Worm (Caenorhabditis elegans): ENCODE data around the gene sptl-3.

Gene sptl-3

ce11 chrV:13908916-13909176 lies 15.7 kb downstream of the sptl-3 start, which contains the start of gene C06B3.6:
Gene C06B3.6, minus strand, starts transcription at chrV:13908967.
- TF ChIP-seq drap-1 (GFP tag; optimal IDR thresholded peaks at IDR 0.05) (no peak), elt-3 (tag; optimal IDR thresholded peaks at IDR 0.05) (no peak), snpc-4 (tag; optimal IDR thresholded peaks at IDR 0.05) (no peak), nhr-237 (tag; optimal IDR thresholded peaks at IDR 0.05) (no peak), nhr-12 (tag; optimal IDR thresholded peaks at IDR 0.05) (no peak), nhr-28 (tag; optimal IDR thresholded peaks at IDR 0.05) (no peak), bed-3 (GFP tag; optimal IDR thresholded peaks at IDR 0.05) (no peak), ztf-11 (tag; optimal IDR thresholded peaks at IDR 0.05) (no peak), unc-62 (GFP tag; optimal IDR thresholded peaks at IDR 0.05) (no peak), elt-1 (tag; optimal IDR thresholded peaks at IDR 0.05; ENCODE audit: borderline replicate concordance, insufficient read depth) (no peak), pha-4 (tag; optimal IDR thresholded peaks at IDR 0.05) (no peak), sem-2 (GFP tag; optimal IDR thresholded peaks at IDR 0.05) (no peak), nhr-76 (tag; optimal IDR thresholded peaks at IDR 0.05) (no peak)

- TF ChIP-seq ceh-83 (GFP tag; optimal IDR thresholded peaks at IDR 0.05) (no peak), drap-1 (GFP tag; optimal IDR thresholded peaks at IDR 0.05) (no peak), nhr-2 (tag; optimal IDR thresholded peaks at IDR 0.05) (no peak), snpc-4 (tag; optimal IDR thresholded peaks at IDR 0.05) (no peak), M03D4.4 (tag; optimal IDR thresholded peaks at IDR 0.05) (no peak), mls-2 (tag; optimal IDR thresholded peaks at IDR 0.05) (no peak), elt-1 (tag; optimal IDR thresholded peaks at IDR 0.05; ENCODE audit: borderline replicate concordance, insufficient read depth) (no peak), ham-2 (GFP tag; optimal IDR thresholded peaks at IDR 0.05) (no peak), lin-13 (tag; optimal IDR thresholded peaks at IDR 0.05) (no peak), flh-1 (GFP tag; optimal IDR thresholded peaks at IDR 0.05) (no peak), blmp-1 (tag; optimal IDR thresholded peaks at IDR 0.05) (no peak), ztf-11 (tag; optimal IDR thresholded peaks at IDR 0.05) (no peak), unc-120 (tag; optimal IDR thresholded peaks at IDR 0.05; ENCODE audit: poor library complexity, severe bottlenecking) (no peak), tbx-8 (GFP tag; optimal IDR thresholded peaks at IDR 0.05) (no peak), unc-39 (tag; optimal IDR thresholded peaks at IDR 0.05) (no peak), pha-4 (tag; optimal IDR thresholded peaks at IDR 0.05) (no peak), ceh-39 (tag; optimal IDR thresholded peaks at IDR 0.05) (no peak), unc-62 (GFP tag; optimal IDR thresholded peaks at IDR 0.05) (no peak), hlh-1 (tag; optimal IDR thresholded peaks at IDR 0.05) (no peak)
Observed at ce11 chrV:13909400-13909799, 16.3 kb downstream of the sptl-3 start, which contains the start of gene C06B3.7. Gene C06B3.7, plus strand, starts transcription at chrV:13909686.

- TF ChIP-seq tbx-8 (GFP tag; optimal IDR thresholded peaks at IDR 0.05) (no peak), nhr-237 (tag; optimal IDR thresholded peaks at IDR 0.05) (no peak), pha-4 (tag; optimal IDR thresholded peaks at IDR 0.05) (no peak), lin-32 (GFP tag; optimal IDR thresholded peaks at IDR 0.05) (no peak), sptf-1 (tag; optimal IDR thresholded peaks at IDR 0.05) (no peak), nhr-12 (tag; optimal IDR thresholded peaks at IDR 0.05) (no peak), mep-1 (tag; optimal IDR thresholded peaks at IDR 0.05) (no peak), unc-120 (tag; optimal IDR thresholded peaks at IDR 0.05; ENCODE audit: poor library complexity, severe bottlenecking) (no peak), mls-2 (tag; optimal IDR thresholded peaks at IDR 0.05) (no peak), snpc-4 (tag; optimal IDR thresholded peaks at IDR 0.05) (no peak), nhr-2 (tag; optimal IDR thresholded peaks at IDR 0.05) (no peak), blmp-1 (tag; optimal IDR thresholded peaks at IDR 0.05) (no peak), flh-1 (GFP tag; optimal IDR thresholded peaks at IDR 0.05) (no peak), cnd-1 (tag; optimal IDR thresholded peaks at IDR 0.05) (no peak), M03D4.4 (tag; optimal IDR thresholded peaks at IDR 0.05) (no peak), lsy-2 (tag; optimal IDR thresholded peaks at IDR 0.05) (no peak), nhr-76 (tag; optimal IDR thresholded peaks at IDR 0.05) (no peak)
Observed at ce11 chrV:13915390-13915789, 22.3 kb downstream of the sptl-3 start, which contains the start of gene gcy-32. Gene gcy-32, minus strand, starts transcription at chrV:13915490.

ce11 chrV:13916196-13916595 lies 23.1 kb downstream of the sptl-3 start, which contains the start of gene str-252:
Gene str-252, plus strand, starts transcription at chrV:13916496.
- TF ChIP-seq ceh-43 (GFP tag; optimal IDR thresholded peaks at IDR 0.05) = no peak
- TF ChIP-seq mep-1 (tag; optimal IDR thresholded peaks at IDR 0.05) = no peak
- TF ChIP-seq nhr-237 (tag; optimal IDR thresholded peaks at IDR 0.05) = no peak
- no peak for TF ChIP-seq M03D4.4 (tag; optimal IDR thresholded peaks at IDR 0.05)
- TF ChIP-seq mls-2 (tag; optimal IDR thresholded peaks at IDR 0.05) = no peak
- TF ChIP-seq ceh-83 (GFP tag; optimal IDR thresholded peaks at IDR 0.05) = no peak
- TF ChIP-seq cnd-1 (tag; optimal IDR thresholded peaks at IDR 0.05) = no peak

ce11 chrV:13918341-13918740 lies 25.2 kb downstream of the sptl-3 start, which contains the start of gene str-250:
Gene str-250, plus strand, starts transcription at chrV:13918641.
- no peak for TF ChIP-seq cnd-1 (tag; optimal IDR thresholded peaks at IDR 0.05)
- no peak for TF ChIP-seq blmp-1 (tag; optimal IDR thresholded peaks at IDR 0.05)
- no peak for TF ChIP-seq elt-3 (tag; optimal IDR thresholded peaks at IDR 0.05)
- no peak for TF ChIP-seq pha-4 (tag; optimal IDR thresholded peaks at IDR 0.05)
- no peak for TF ChIP-seq mls-2 (tag; optimal IDR thresholded peaks at IDR 0.05)
- TF ChIP-seq lin-13 (tag; optimal IDR thresholded peaks at IDR 0.05) = no peak
- no peak for TF ChIP-seq mab-5 (tag; optimal IDR thresholded peaks at IDR 0.05)
- TF ChIP-seq hlh-1 (tag; optimal IDR thresholded peaks at IDR 0.05) = no peak
